Fruit fly (Drosophila melanogaster): ENCODE results near the gene CG8773.

DNA sequence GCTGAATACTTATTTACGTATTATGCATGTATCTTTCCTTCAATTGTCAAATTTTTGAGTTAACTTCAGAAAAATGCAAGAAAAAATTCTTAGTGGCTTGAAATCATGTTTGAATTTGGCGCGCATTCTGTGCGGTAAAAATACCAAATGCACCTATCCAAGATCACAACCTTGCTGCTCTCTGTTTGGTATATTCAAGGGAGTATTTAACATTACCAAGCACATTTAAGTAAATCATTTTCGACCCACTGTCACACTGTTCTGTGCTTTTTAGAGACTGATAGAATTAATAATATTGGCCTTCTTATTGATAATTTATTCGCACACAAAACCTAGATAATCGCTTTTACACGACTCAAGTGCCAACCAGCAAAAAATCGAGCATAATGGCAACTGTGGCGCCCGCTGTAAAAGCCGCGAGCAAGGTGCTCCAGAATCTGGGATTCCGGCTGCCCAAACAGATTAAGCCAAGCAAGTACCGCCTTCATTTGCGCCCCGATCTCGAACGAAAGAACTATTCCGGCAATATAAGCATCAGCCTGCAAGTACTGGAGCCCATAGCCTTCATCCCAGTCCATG is 14.7 kb downstream of the CG8773 start:
- no peak for TF ChIP-seq CG14655 (GFP tag; optimal IDR thresholded peaks at IDR 0.05)
- no peak for TF ChIP-seq rn (GFP tag; IDR thresholded peaks at IDR 0.05)
- TF ChIP-seq CG8301 (tag; optimal IDR thresholded peaks at IDR 0.05): no peak
- TF ChIP-seq Pif1A (GFP tag; optimal IDR thresholded peaks at IDR 0.05): no peak
- no peak for TF ChIP-seq CG9948 (tag; optimal IDR thresholded peaks at IDR 0.05)
- TF ChIP-seq gl (tag; optimal IDR thresholded peaks at IDR 0.05): no peak
- no peak for TF ChIP-seq Snoo (tag; optimal IDR thresholded peaks at IDR 0.05)
- TF ChIP-seq fd96Ca (GFP tag; IDR thresholded peaks at IDR 0.05): no peak
- TF ChIP-seq CG4496 (GFP tag; IDR thresholded peaks at IDR 0.05): no peak
- TF ChIP-seq CG34367 (tag; optimal IDR thresholded peaks at IDR 0.05): no peak
- TF ChIP-seq Pif1B (GFP tag; optimal IDR thresholded peaks at IDR 0.05): no peak
- TF ChIP-seq CG32121 (GFP tag; IDR thresholded peaks at IDR 0.05): no peak
